Worm (Caenorhabditis elegans) whole organism, L2 larva: ENCODE data around the gene F59E12.8.

Experiments
- elt-1 ChIP-seq: fragments of 150-350 bp; optimal IDR thresholded peaks from 2 replicates; lab custom pipeline; 2014; ENCODE audit warnings: missing biosample characterization, missing genetic modification characterization
- fos-1 ChIP-seq: fragments of 150-350 bp; optimal IDR thresholded peaks from 2 replicates; lab custom pipeline; 2014; ENCODE audit warnings: missing biosample characterization, missing genetic modification characterization
- lsy-2 ChIP-seq, 2 experiments: fragments of 150-350 bp in 1 of 2; sonication (generic microtip) in 1 of 2; optimal IDR thresholded peaks; 2 replicates each; lab custom pipeline; 2014 to 2017; ENCODE audit warnings: missing biosample characterization in 2 of 2, missing genetic modification characterization in 2 of 2
- nhr-12 ChIP-seq: fragments of 150-350 bp; optimal IDR thresholded peaks from 2 replicates; lab custom pipeline; 2014; ENCODE audit warnings: missing biosample characterization, missing genetic modification characterization
- unc-62 ChIP-seq: fragments of 150-350 bp; optimal IDR thresholded peaks from 2 replicates; lab custom pipeline; 2014; ENCODE audit warnings: missing biosample characterization, missing genetic modification reagents, missing genetic modification characterization

DNA sequence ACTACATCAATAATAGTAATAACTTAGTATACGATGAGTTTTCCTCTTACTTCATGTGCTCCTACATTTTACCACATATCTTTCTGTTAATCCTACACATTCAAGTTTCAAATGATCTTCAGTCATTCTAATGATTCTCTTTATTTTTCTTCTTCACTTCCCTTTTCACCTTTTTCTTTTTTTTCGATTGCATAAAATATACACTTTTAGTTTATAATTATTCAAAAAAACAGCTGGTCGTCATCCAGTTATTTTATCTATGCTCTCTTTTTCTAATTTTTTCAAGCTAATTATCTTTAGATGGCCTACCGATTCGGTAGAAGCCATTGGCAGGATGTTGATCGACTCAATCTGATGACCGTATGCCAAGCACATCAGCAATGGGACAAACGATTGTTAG is 17.5 kb upstream of the F59E12.8 start, which contains the start of gene F59E12.1:
- no peak for TF ChIP-seq fos-1 (tag; lab: Kevin White, UChicago)
- TF ChIP-seq nhr-12, result no peak
- TF ChIP-seq unc-62 (GFP tag; lab: Kevin White, UChicago), result no peak
- no peak for TF ChIP-seq lsy-2 (tag; optimal IDR thresholded peaks at IDR 0.05; lab: Kevin White, UChicago)
- no peak for TF ChIP-seq elt-1 (tag; lab: Kevin White, UChicago)
